Worm (Caenorhabditis elegans) whole organism, young adult: ENCODE results near the gene C18A11.1.

Experiments used
- ZK185.1 ChIP-seq: sonication (generic microtip); optimal IDR thresholded peaks from 2 replicates; lab custom pipeline; 2016; ENCODE audit warnings: mild to moderate bottlenecking, missing genetic modification characterization, missing compliant biosample characterization; ENCODE audit not compliant: poor library complexity, severe bottlenecking
- lin-35 ChIP-seq, 3 experiments: fragments of 150-350 bp in 2 of 3; sonication (generic microtip) in 1 of 3; optimal IDR thresholded peaks; 2 replicates each; lab custom pipeline; 2014 to 2018; ENCODE audit warnings: missing biosample characterization in 3 of 3, missing genetic modification characterization in 3 of 3, missing genetic modification reagents in 3 of 3

ce11 chrX:8098813-8099360 lies 29.8 kb downstream of the C18A11.1 start, which contains the start of gene catp-5:
- TF ChIP-seq ZK185.1 (tag; lab: Kevin White, UChicago) (no peak), lin-35 (GFP tag; optimal IDR thresholded peaks at IDR 0.05; lab: Kevin White, UChicago) (no peak)
